Fruit fly (Drosophila melanogaster): Measurements from ENCODE around the gene Sytalpha.

DNA sequence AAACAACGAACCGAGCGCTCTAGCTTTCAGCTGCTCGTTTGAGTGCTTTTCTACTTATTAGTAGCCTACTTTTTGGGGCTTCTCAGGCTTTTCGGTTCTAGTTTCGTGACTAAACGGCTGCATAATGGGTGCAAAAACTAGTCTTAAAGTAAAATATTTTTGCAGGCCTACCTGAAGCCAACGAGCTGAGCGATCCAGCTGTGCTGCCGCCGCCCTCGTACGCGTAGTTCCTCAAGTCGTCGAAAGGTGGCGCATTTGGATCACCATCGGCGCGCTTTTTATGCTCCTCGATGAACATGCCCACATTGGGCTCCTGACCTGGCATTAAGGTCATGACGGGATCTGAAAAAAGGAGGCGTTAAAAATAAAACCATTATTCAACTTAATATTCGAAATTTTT, 58.8 kb downstream of the Sytalpha start:
- TF ChIP-seq Abd-B (GFP tag; optimal IDR thresholded peaks at IDR 0.05), result no peak
- no peak for TF ChIP-seq Vsx2 (GFP tag; optimal IDR thresholded peaks at IDR 0.05; ENCODE audit: partially characterized antibody)
- TF ChIP-seq sv (GFP tag; optimal IDR thresholded peaks at IDR 0.05), result no peak
- no peak for TF ChIP-seq usp (GFP tag; optimal IDR thresholded peaks at IDR 0.05)
- TF ChIP-seq CG9705 (GFP tag; optimal IDR thresholded peaks at IDR 0.05), result no peak
- no peak for TF ChIP-seq jim (GFP tag; optimal IDR thresholded peaks at IDR 0.05)
- TF ChIP-seq Dfd (GFP tag; optimal IDR thresholded peaks at IDR 0.05), result no peak
- no peak for TF ChIP-seq woc (GFP tag; optimal IDR thresholded peaks at IDR 0.05)
- no peak for TF ChIP-seq pan (optimal IDR thresholded peaks at IDR 0.05)
- TF ChIP-seq br (GFP tag; optimal IDR thresholded peaks at IDR 0.05), result no peak
- no peak for TF ChIP-seq HLH106 (tag; optimal IDR thresholded peaks at IDR 0.05)
